Fruit fly (Drosophila melanogaster) whole organism, embryonic: ENCODE results near the gene Tpr2.

Source experiments
- CG10366 ChIP-seq: fragments of 200-800 bp; sonication (Bioruptor generic); IDR thresholded peaks from 2 replicates; pipeline ENCODE4 v1.3.6; 2022; ENCODE audit warnings: missing biosample characterization, missing genetic modification characterization
- CG10431 ChIP-seq: fragments of 200-800 bp; sonication (Bioruptor generic); optimal IDR thresholded peaks from 3 replicates; lab custom pipeline; 2018; ENCODE audit warnings: missing biosample characterization, mild to moderate bottlenecking, missing genetic modification characterization
- CG10565 ChIP-seq: fragments of 200-800 bp; sonication (Bioruptor generic); optimal IDR thresholded peaks from 3 replicates; lab custom pipeline; 2016; ENCODE audit warnings: missing biosample characterization, mild to moderate bottlenecking, missing genetic modification characterization
- CG10654 ChIP-seq: fragments of 200-800 bp; sonication (Bioruptor generic); optimal IDR thresholded peaks from 2 replicates; lab custom pipeline; 2016; ENCODE audit warnings: missing biosample characterization, missing genetic modification characterization
- CG12155 ChIP-seq: fragments of 200-800 bp; sonication (Bioruptor generic); optimal IDR thresholded peaks from 3 replicates; lab custom pipeline; 2016; ENCODE audit warnings: missing biosample characterization, missing genetic modification characterization
- CG12659 ChIP-seq: fragments of 200-800 bp; sonication (Bioruptor generic); optimal IDR thresholded peaks from 3 replicates; lab custom pipeline; 2017; ENCODE audit warnings: mild to moderate bottlenecking, missing biosample characterization, missing genetic modification reagents, missing genetic modification characterization
- CG13123 ChIP-seq: fragments of 200-800 bp; sonication (Bioruptor generic); optimal IDR thresholded peaks from 2 replicates; lab custom pipeline; 2016; ENCODE audit warnings: missing biosample characterization, missing genetic modification characterization
- CG15601 ChIP-seq: fragments of 200-800 bp; sonication (Bioruptor generic); optimal IDR thresholded peaks from 3 replicates; lab custom pipeline; 2019; ENCODE audit warnings: missing biosample characterization, mild to moderate bottlenecking, missing genetic modification characterization, moderate library complexity
- CG17361 ChIP-seq: fragments of 200-800 bp; sonication (Bioruptor generic); IDR thresholded peaks from 3 replicates; pipeline ENCODE4 v1.3.6; 2022; ENCODE audit warnings: missing biosample characterization, missing genetic modification characterization
- CG1832 ChIP-seq: fragments of 200-800 bp; sonication (Bioruptor generic); optimal IDR thresholded peaks from 2 replicates; lab custom pipeline; 2017; ENCODE audit warnings: missing biosample characterization, mild to moderate bottlenecking, missing genetic modification characterization, inconsistent platforms
- CG18476 ChIP-seq: fragments of 200-800 bp; sonication (Bioruptor generic); optimal IDR thresholded peaks from 2 replicates; lab custom pipeline; 2016; ENCODE audit warnings: missing biosample characterization, mild to moderate bottlenecking, missing genetic modification characterization
- CG30020 ChIP-seq: fragments of 200-800 bp; optimal IDR thresholded peaks from 2 replicates; lab custom pipeline; 2019; ENCODE audit warnings: missing biosample characterization, mild to moderate bottlenecking, missing genetic modification characterization, moderate library complexity
- CG31224 ChIP-seq: fragments of 200-800 bp; sonication (Bioruptor generic); IDR thresholded peaks from 2 replicates; pipeline ENCODE4 v1.3.6; 2022; ENCODE audit warnings: missing biosample characterization, missing genetic modification characterization
- CG31388 ChIP-seq: fragments of 200-800 bp; sonication (Bioruptor generic); optimal IDR thresholded peaks from 2 replicates; lab custom pipeline; 2016; ENCODE audit warnings: missing biosample characterization, missing genetic modification characterization
- CG3407 ChIP-seq: fragments of 200-800 bp; sonication (Bioruptor generic); optimal IDR thresholded peaks from 2 replicates; lab custom pipeline; 2018; ENCODE audit warnings: missing biosample characterization, mild to moderate bottlenecking, missing genetic modification characterization
- CG4360 ChIP-seq: fragments of 200-800 bp; sonication (Bioruptor generic); IDR thresholded peaks from 2 replicates; pipeline ENCODE4 v1.3.6; 2022; ENCODE audit warnings: missing biosample characterization, missing genetic modification characterization
- CG6254 ChIP-seq: fragments of 200-800 bp; sonication (Bioruptor generic); optimal IDR thresholded peaks from 3 replicates; lab custom pipeline; 2017; ENCODE audit warnings: mild to moderate bottlenecking, missing biosample characterization, missing genetic modification reagents, missing genetic modification characterization
- CG6813 ChIP-seq: fragments of 200-800 bp; sonication (Bioruptor generic); optimal IDR thresholded peaks from 2 replicates; lab custom pipeline; 2017; ENCODE audit warnings: missing biosample characterization, missing genetic modification characterization, mild to moderate bottlenecking, moderate library complexity, missing genetic modification reagents
- CG6854 ChIP-seq: fragments of 200-800 bp; sonication (Bioruptor generic); optimal IDR thresholded peaks from 3 replicates; lab custom pipeline; 2017; ENCODE audit warnings: missing biosample characterization, mild to moderate bottlenecking, missing genetic modification characterization
- CG8281 ChIP-seq: fragments of 200-800 bp; sonication (Bioruptor generic); optimal IDR thresholded peaks from 2 replicates; lab custom pipeline; 2018; ENCODE audit warnings: missing biosample characterization, mild to moderate bottlenecking, missing genetic modification characterization, moderate library complexity
- CG8359 ChIP-seq: fragments of 200-800 bp; sonication (Bioruptor generic); optimal IDR thresholded peaks from 2 replicates; lab custom pipeline; 2017; ENCODE audit warnings: missing biosample characterization, mild to moderate bottlenecking, missing genetic modification characterization, borderline replicate concordance
- CG8765 ChIP-seq: fragments of 200-800 bp; sonication (Bioruptor generic); IDR thresholded peaks from 2 replicates; pipeline ENCODE4 v1.3.6; 2022; ENCODE audit warnings: missing biosample characterization, missing genetic modification characterization
- CG9817 ChIP-seq: fragments of 200-800 bp; sonication (Bioruptor generic); optimal IDR thresholded peaks from 2 replicates; lab custom pipeline; 2018; ENCODE audit warnings: missing biosample characterization, mild to moderate bottlenecking, missing genetic modification characterization, moderate library complexity
- CG9932 ChIP-seq: fragments of 200-800 bp; sonication (Bioruptor generic); IDR thresholded peaks from 2 replicates; pipeline ENCODE4 v1.3.6; 2022; ENCODE audit warnings: missing biosample characterization, missing genetic modification characterization
- CrebB ChIP-seq: fragments of 200-800 bp; sonication (Bioruptor generic); optimal IDR thresholded peaks from 3 replicates; lab custom pipeline; 2018; ENCODE audit warnings: missing biosample characterization, mild to moderate bottlenecking, missing genetic modification characterization
- D19B ChIP-seq: fragments of 200-800 bp; sonication (Bioruptor generic); optimal IDR thresholded peaks from 2 replicates; lab custom pipeline; 2017; ENCODE audit warnings: missing biosample characterization, mild to moderate bottlenecking, missing genetic modification characterization
- HLH3B ChIP-seq: fragments of 200-800 bp; sonication (Bioruptor generic); IDR thresholded peaks from 2 replicates; pipeline ENCODE4 v1.3.6; 2022; ENCODE audit warnings: missing biosample characterization, missing genetic modification characterization
- Hey ChIP-seq: fragments of 200-800 bp; sonication (Bioruptor generic); optimal IDR thresholded peaks from 3 replicates; lab custom pipeline; 2018; ENCODE audit warnings: missing biosample characterization, mild to moderate bottlenecking, missing genetic modification characterization
- Kr ChIP-seq: fragments of 200-800 bp; sonication (Bioruptor generic); optimal IDR thresholded peaks from 2 replicates; lab custom pipeline; 2017; ENCODE audit warnings: missing biosample characterization, mild to moderate bottlenecking, missing genetic modification characterization
- Lhr ChIP-seq: fragments of 200-800 bp; sonication (Bioruptor generic); optimal IDR thresholded peaks from 3 replicates; lab custom pipeline; 2017; ENCODE audit warnings: mild to moderate bottlenecking, missing biosample characterization, missing genetic modification reagents, missing genetic modification characterization
- MESR4 ChIP-seq: fragments of 200-800 bp; sonication (Bioruptor generic); optimal IDR thresholded peaks from 2 replicates; lab custom pipeline; 2018; ENCODE audit warnings: missing biosample characterization, mild to moderate bottlenecking, missing genetic modification characterization, moderate library complexity
- MTF-1 ChIP-seq: fragments of 200-800 bp; sonication (Bioruptor generic); optimal IDR thresholded peaks from 2 replicates; lab custom pipeline; 2018; ENCODE audit warnings: missing biosample characterization, mild to moderate bottlenecking, missing genetic modification characterization, borderline replicate concordance
- Mad ChIP-seq: fragments of 200-800 bp; sonication (Bioruptor generic); optimal IDR thresholded peaks from 2 replicates; lab custom pipeline; 2016; ENCODE audit warnings: missing biosample characterization, missing genetic modification characterization
- ac ChIP-seq: fragments of 200-800 bp; sonication (Bioruptor generic); optimal IDR thresholded peaks from 3 replicates; lab custom pipeline; 2017; ENCODE audit warnings: missing biosample characterization, mild to moderate bottlenecking, missing genetic modification characterization
- amos ChIP-seq: fragments of 200-800 bp; sonication (Bioruptor generic); IDR thresholded peaks from 2 replicates; pipeline ENCODE4 v1.3.6; 2022; ENCODE audit warnings: missing biosample characterization, missing genetic modification characterization; ENCODE audit not compliant: partially characterized antibody
- btn ChIP-seq: fragments of 200-800 bp; sonication (Bioruptor generic); optimal IDR thresholded peaks from 2 replicates; lab custom pipeline; 2016; ENCODE audit warnings: missing biosample characterization, missing genetic modification characterization
- chinmo ChIP-seq: fragments of 200-800 bp; sonication (Bioruptor generic); IDR thresholded peaks from 4 replicates; pipeline ENCODE4 v1.3.6; 2022; ENCODE audit warnings: missing biosample characterization, missing genetic modification characterization; ENCODE audit not compliant: partially characterized antibody
- fru ChIP-seq: fragments of >200 bp; optimal IDR thresholded peaks from 2 replicates; lab custom pipeline; 2017
- gcm2 ChIP-seq: fragments of 200-800 bp; sonication (Bioruptor generic); optimal IDR thresholded peaks from 2 replicates; lab custom pipeline; 2016; ENCODE audit warnings: missing biosample characterization, missing genetic modification characterization
- inv ChIP-seq: fragments of 200-800 bp; sonication (Bioruptor generic); IDR thresholded peaks from 2 replicates; pipeline ENCODE4 v1.3.6; 2022; ENCODE audit warnings: missing biosample characterization, missing genetic modification characterization; ENCODE audit not compliant: partially characterized antibody
- jing ChIP-seq: fragments of 200-800 bp; sonication (Bioruptor generic); optimal IDR thresholded peaks from 2 replicates; lab custom pipeline; 2018; ENCODE audit warnings: missing biosample characterization, mild to moderate bottlenecking, missing genetic modification characterization
- jumu ChIP-seq: fragments of 200-800 bp; sonication (Bioruptor generic); optimal IDR thresholded peaks from 3 replicates; lab custom pipeline; 2016; ENCODE audit warnings: missing biosample characterization, missing genetic modification characterization
- luna ChIP-seq: fragments of 200-800 bp; sonication (Bioruptor generic); optimal IDR thresholded peaks from 2 replicates; lab custom pipeline; 2016; ENCODE audit warnings: missing biosample characterization, missing genetic modification characterization
- mirr ChIP-seq: fragments of 200-800 bp; sonication (Bioruptor generic); optimal IDR thresholded peaks from 3 replicates; lab custom pipeline; 2018; ENCODE audit warnings: missing biosample characterization, mild to moderate bottlenecking, missing genetic modification characterization
- nerfin-1 ChIP-seq: fragments of 200-800 bp; sonication (Bioruptor generic); optimal IDR thresholded peaks from 3 replicates; lab custom pipeline; 2019; ENCODE audit warnings: missing biosample characterization, mild to moderate bottlenecking, missing genetic modification characterization, moderate library complexity
- org-1 ChIP-seq: fragments of 200-800 bp; sonication (Bioruptor generic); optimal IDR thresholded peaks from 2 replicates; lab custom pipeline; 2017; ENCODE audit warnings: missing biosample characterization, missing genetic modification characterization
- pb ChIP-seq: fragments of 200-800 bp; sonication (Bioruptor generic); optimal IDR thresholded peaks from 3 replicates; lab custom pipeline; 2016; ENCODE audit warnings: missing biosample characterization, missing genetic modification characterization
- rib ChIP-seq: fragments of 200-800 bp; sonication (Bioruptor generic); IDR thresholded peaks from 2 replicates; pipeline ENCODE4 v1.3.6; 2022; ENCODE audit warnings: missing biosample characterization, missing genetic modification characterization
- sqz ChIP-seq: fragments of 200-800 bp; sonication (Bioruptor generic); optimal IDR thresholded peaks from 3 replicates; lab custom pipeline; 2018; ENCODE audit warnings: missing biosample characterization, mild to moderate bottlenecking, missing genetic modification characterization
- ttk ChIP-seq: fragments of 200-800 bp; sonication (Bioruptor generic); IDR thresholded peaks from 2 replicates; pipeline ENCODE4 v2.1.2; 2022; ENCODE audit warnings: missing biosample characterization, missing genetic modification characterization

The Tpr2 gene

DNA sequence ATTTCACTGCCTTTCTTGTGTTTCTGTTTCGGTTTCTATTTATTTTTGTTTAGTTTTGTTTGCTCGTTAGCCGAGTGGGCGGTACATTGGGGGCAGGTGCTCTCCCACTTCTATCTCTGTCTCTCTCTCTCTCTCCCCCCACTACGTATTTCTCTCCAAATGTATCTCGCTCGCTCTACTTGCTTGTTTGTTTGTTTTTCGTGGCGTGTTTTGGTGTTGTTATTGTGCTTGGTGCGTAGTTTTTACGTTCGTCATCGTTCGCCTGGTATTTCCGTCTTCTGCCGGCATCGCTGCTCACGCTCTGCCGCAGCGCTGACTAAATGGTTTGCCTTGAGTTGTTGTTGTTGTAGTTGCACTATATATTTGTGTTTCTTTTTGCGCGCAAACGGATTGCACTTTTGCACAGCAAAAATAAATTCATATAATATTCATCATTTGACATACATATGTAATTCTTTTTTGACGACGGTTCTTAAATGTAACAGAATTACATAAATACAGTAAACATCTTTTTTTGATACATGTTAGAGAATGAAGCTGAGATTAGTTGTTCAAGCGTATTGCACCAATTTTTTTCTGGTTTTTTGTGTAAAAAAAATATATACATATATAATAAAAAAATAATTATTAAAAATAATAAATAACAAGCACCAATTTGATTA is 43.0 kb downstream of the Tpr2 start (continued):
- TF ChIP-seq CG8359 (peak; percentile 21), ttk (GFP tag; lab: Robert Waterston, UW) (no peak), CG10565 (GFP tag; lab: Kevin White, UChicago) (no peak), CG8765 (no peak), CG9817 (no peak), CG8281 (tag; lab: Kevin White, UChicago) (no peak), CG3407 (peak; percentile 45), CG10654 (GFP tag; lab: Kevin White, UChicago) (no peak), CG31388 (GFP tag; lab: Kevin White, UChicago) (no peak), CG9932 (GFP tag; lab: Robert Waterston, UW) (0 out of 2 replicates have a peak, but pooled peaks have one; percentile 12), MTF-1 (peak; percentile 76), luna (no peak), CG6813 (GFP tag; lab: Kevin White, UChicago) (peak; percentile 81), CG13123 (GFP tag; lab: Kevin White, UChicago) (no peak), CG1832 (GFP tag; lab: Kevin White, UChicago) (peak; percentile 77), CG15601 (tag; lab: Kevin White, UChicago) (peak; percentile 35), Hey (tag; lab: Kevin White, UChicago) (peak; percentile 47), MESR4 (no peak), Lhr (GFP tag; lab: Kevin White, UChicago) (no peak), CG10366 (GFP tag; lab: Robert Waterston, UW) (no peak), rib (GFP tag; lab: Robert Waterston, UW) (peak; percentile 58; the same call in 1 of the 2 replicates), CG31224 (GFP tag; lab: Robert Waterston, UW) (peak; percentile 35; the same call in 1 of the 2 replicates), jing (GFP tag; lab: Kevin White, UChicago) (no peak), gcm2 (no peak), jumu (GFP tag; lab: Kevin White, UChicago) (no peak), CG17361 (no peak), chinmo (GFP tag; lab: Robert Waterston, UW) (peak; percentile 96), CrebB (tag; lab: Kevin White, UChicago) (peak; percentile 68), ac (no peak), Mad (GFP tag; lab: Kevin White, UChicago) (no peak), org-1 (GFP tag; lab: Kevin White, UChicago) (no peak), Kr (no peak), CG12155 (GFP tag; lab: Kevin White, UChicago) (no peak), CG10431 (GFP tag; lab: Kevin White, UChicago) (peak; percentile 21), inv (GFP tag; lab: Robert Waterston, UW) (no peak), CG12659 (no peak), mirr (peak; percentile 93), CG30020 (tag; lab: Kevin White, UChicago) (no peak), sqz (GFP tag; lab: Kevin White, UChicago) (peak; percentile 35), CG18476 (GFP tag; lab: Kevin White, UChicago) (no peak), D19B (no peak), pb (peak; percentile 45), fru (lab: Kevin White, UChicago) (no peak), amos (GFP tag; lab: Robert Waterston, UW) (no peak), nerfin-1 (peak; percentile 47), CG6854 (no peak), HLH3B (GFP tag; lab: Robert Waterston, UW) (peak; percentile 47; the same call in 1 of the 2 replicates), btn (GFP tag; lab: Kevin White, UChicago) (peak; percentile 31), CG4360 (peak; percentile 89), CG6254 (GFP tag; lab: Kevin White, UChicago) (peak; percentile 13)
